Worm (Caenorhabditis elegans): ENCODE data around the gene sra-31.

- TF ChIP-seq him-1 (tag; optimal IDR thresholded peaks at IDR 0.05), result no peak
- no peak for TF ChIP-seq W03F9.2 (tag; optimal IDR thresholded peaks at IDR 0.05)
These were observed 17.0 kb downstream of the sra-31 start, which contains the start of gene F18C5.10 for ce11 chrII:6561300-6561699.
